Worm (Caenorhabditis elegans) whole organism, L1 larva: Measurements from ENCODE around the gene rgs-5.

Source experiments
- C16A3.4 ChIP-seq: fragments of 150-350 bp; optimal IDR thresholded peaks from 2 replicates; lab custom pipeline; 2014; ENCODE audit warnings: missing biosample characterization, missing genetic modification characterization
- F16B12.6 ChIP-seq: fragments of 150-350 bp; optimal IDR thresholded peaks from 2 replicates; lab custom pipeline; 2014; ENCODE audit warnings: missing biosample characterization, missing genetic modification characterization
- aha-1 ChIP-seq: fragments of 150-350 bp; optimal IDR thresholded peaks from 2 replicates; lab custom pipeline; 2014; ENCODE audit warnings: missing biosample characterization, missing genetic modification characterization
- alr-1 ChIP-seq: fragments of 200-800 bp; sonication (Bioruptor generic); optimal IDR thresholded peaks from 2 replicates; lab custom pipeline; 2018; ENCODE audit warnings: borderline replicate concordance, mild to moderate bottlenecking, missing genetic modification characterization, missing compliant biosample characterization
- aly-2 ChIP-seq: fragments of 150-350 bp; optimal IDR thresholded peaks from 2 replicates; lab custom pipeline; 2014; ENCODE audit warnings: missing biosample characterization, missing genetic modification characterization
- blmp-1 ChIP-seq: fragments of 150-350 bp; optimal IDR thresholded peaks from 2 replicates; lab custom pipeline; 2014; ENCODE audit warnings: missing biosample characterization, missing genetic modification characterization
- ceh-8 ChIP-seq: fragments of 200-800 bp; sonication (Bioruptor generic); optimal IDR thresholded peaks from 2 replicates; lab custom pipeline; 2018; ENCODE audit warnings: mild to moderate bottlenecking, missing genetic modification characterization, moderate library complexity, missing compliant biosample characterization
- ceh-82 ChIP-seq, 3 experiments: fragments of 150-350 bp in 1 of 3; sonication (generic microtip) in 2 of 3; optimal IDR thresholded peaks; 2 replicates each; lab custom pipeline; 2014 to 2017; ENCODE audit warnings: missing biosample characterization in 3 of 3, missing genetic modification characterization in 3 of 3
- ceh-90 ChIP-seq: sonication (generic microtip); optimal IDR thresholded peaks from 2 replicates; lab custom pipeline; 2016; ENCODE audit warnings: missing genetic modification characterization, missing compliant biosample characterization
- ces-1 ChIP-seq: fragments of 150-350 bp; optimal IDR thresholded peaks from 2 replicates; lab custom pipeline; 2014; ENCODE audit warnings: missing biosample characterization, missing genetic modification reagents, missing genetic modification characterization
- dpl-1 ChIP-seq, 3 experiments: fragments of 150-350 bp in 2 of 3; sonication (generic microtip) in 1 of 3; optimal IDR thresholded peaks; 2 replicates each; lab custom pipeline; 2014 to 2017; ENCODE audit warnings: missing biosample characterization in 3 of 3, missing genetic modification characterization in 3 of 3, missing genetic modification reagents in 3 of 3
- efl-1 ChIP-seq, 4 experiments: fragments of 150-350 bp; optimal IDR thresholded peaks in 3 of 4; peaks in 1 of 4; 1 replicate in 1 of 4; 2 replicates in 3 of 4; lab custom pipeline; 2014; ENCODE audit warnings: missing biosample characterization in 2 of 4, missing genetic modification characterization in 2 of 4, missing genetic modification reagents in 2 of 4
- egl-27 ChIP-seq, 2 experiments: fragments of 150-350 bp in 1 of 2; sonication (generic microtip); optimal IDR thresholded peaks; 3 replicates each; lab custom pipeline; 2017 to 2018; ENCODE audit warnings: missing biosample characterization in 2 of 2, missing genetic modification characterization in 2 of 2, missing genetic modification reagents in 2 of 2
- elt-2 ChIP-seq: sonication (generic microtip); optimal IDR thresholded peaks from 2 replicates; lab custom pipeline; 2016; ENCODE audit warnings: missing genetic modification characterization, mild to moderate bottlenecking, inconsistent platforms, missing compliant biosample characterization, missing genetic modification reagents
- elt-3 ChIP-seq, 6 experiments: fragments of 150-350 bp in 1 of 6; sonication (generic microtip); optimal IDR thresholded peaks; 2 replicates each; lab custom pipeline; 2017 to 2018; ENCODE audit warnings: missing biosample characterization in 6 of 6, missing genetic modification characterization in 6 of 6, inconsistent platforms in 1 of 6
- fkh-10 ChIP-seq: sonication (generic microtip); optimal IDR thresholded peaks from 2 replicates; lab custom pipeline; 2017; ENCODE audit warnings: missing biosample characterization, missing genetic modification reagents, missing genetic modification characterization
- fkh-4 ChIP-seq: sonication (generic microtip); optimal IDR thresholded peaks from 2 replicates; lab custom pipeline; 2016; ENCODE audit warnings: missing compliant biosample characterization, missing genetic modification characterization, borderline replicate concordance
- fkh-8 ChIP-seq: sonication (generic microtip); optimal IDR thresholded peaks from 2 replicates; lab custom pipeline; 2016; ENCODE audit warnings: mild to moderate bottlenecking, missing genetic modification characterization, missing compliant biosample characterization
- hlh-17 ChIP-seq: fragments of 200-800 bp; sonication (Bioruptor generic); optimal IDR thresholded peaks from 2 replicates; lab custom pipeline; 2018; ENCODE audit warnings: missing genetic modification characterization, mild to moderate bottlenecking, missing compliant biosample characterization, moderate library complexity, borderline replicate concordance
- lin-15B ChIP-seq: fragments of 150-350 bp; sonication (generic microtip); optimal IDR thresholded peaks from 3 replicates; lab custom pipeline; 2014; ENCODE audit warnings: missing biosample characterization, missing genetic modification characterization
- lin-35 ChIP-seq, 2 experiments: fragments of 150-350 bp; optimal IDR thresholded peaks; 2 replicates each; lab custom pipeline; 2014; ENCODE audit warnings: missing biosample characterization in 2 of 2, missing genetic modification characterization in 2 of 2, missing genetic modification reagents in 2 of 2
- lin-39 ChIP-seq: fragments of 150-350 bp; optimal IDR thresholded peaks from 2 replicates; lab custom pipeline; 2014; ENCODE audit warnings: missing biosample characterization, missing genetic modification reagents, missing genetic modification characterization
- lsy-2 ChIP-seq, 2 experiments: fragments of 150-350 bp; optimal IDR thresholded peaks; 2 replicates each; lab custom pipeline; 2014; ENCODE audit warnings: missing biosample characterization in 2 of 2, missing genetic modification characterization in 2 of 2
- mab-9 ChIP-seq: fragments of 200-800 bp; sonication (Bioruptor generic); IDR thresholded peaks from 2 replicates; pipeline ENCODE4 v1.3.6; 2022; ENCODE audit warnings: missing genetic modification reagents, missing genetic modification characterization, missing compliant biosample characterization
- mdl-1 ChIP-seq, 2 experiments: fragments of 150-350 bp; optimal IDR thresholded peaks; 2 replicates each; lab custom pipeline; 2014 to 2017; ENCODE audit warnings: missing biosample characterization in 2 of 2, missing genetic modification characterization in 2 of 2, inconsistent platforms in 1 of 2
- mep-1 ChIP-seq: fragments of 150-350 bp; optimal IDR thresholded peaks from 2 replicates; lab custom pipeline; 2014; ENCODE audit warnings: missing biosample characterization, missing genetic modification characterization
- nhr-19 ChIP-seq: fragments of 200-800 bp; sonication (Bioruptor generic); conservative IDR thresholded peaks from 2 replicates; pipeline ENCODE4 v1.3.6; 2022; ENCODE audit warnings: missing genetic modification characterization, missing compliant biosample characterization
- nhr-20 ChIP-seq: sonication (generic microtip); optimal IDR thresholded peaks from 2 replicates; lab custom pipeline; 2016; ENCODE audit warnings: mild to moderate bottlenecking, missing genetic modification characterization, missing compliant biosample characterization
- nhr-47 ChIP-seq: sonication (generic microtip); optimal IDR thresholded peaks from 2 replicates; lab custom pipeline; 2016; ENCODE audit warnings: mild to moderate bottlenecking, missing genetic modification characterization, moderate library complexity, missing compliant biosample characterization
- nhr-71 ChIP-seq: sonication (generic microtip); optimal IDR thresholded peaks from 2 replicates; lab custom pipeline; 2016; ENCODE audit warnings: mild to moderate bottlenecking, missing genetic modification characterization, moderate library complexity, missing compliant biosample characterization
- nhr-76 ChIP-seq: sonication (generic microtip); optimal IDR thresholded peaks from 2 replicates; lab custom pipeline; 2017; ENCODE audit warnings: missing biosample characterization, missing genetic modification characterization
- nhr-84 ChIP-seq: sonication (generic microtip); optimal IDR thresholded peaks from 2 replicates; lab custom pipeline; 2017; ENCODE audit warnings: missing biosample characterization, missing genetic modification characterization
- nhr-85 ChIP-seq: sonication (generic microtip); peaks from one replicate; lab custom pipeline; 2016; ENCODE audit warnings: missing genetic modification characterization, inconsistent platforms, missing compliant biosample characterization
- nhr-90 ChIP-seq: sonication (generic microtip); optimal IDR thresholded peaks from 2 replicates; lab custom pipeline; 2016; ENCODE audit warnings: mild to moderate bottlenecking, missing genetic modification characterization, missing compliant biosample characterization; ENCODE audit not compliant: poor library complexity
- pag-3 ChIP-seq: sonication (generic microtip); optimal IDR thresholded peaks from 2 replicates; lab custom pipeline; 2017; ENCODE audit warnings: missing genetic modification characterization, mild to moderate bottlenecking, missing compliant biosample characterization, antibody characterized with exemption, borderline replicate concordance; ENCODE audit not compliant: insufficient read depth
- rnt-1 ChIP-seq: sonication (generic microtip); optimal IDR thresholded peaks from 2 replicates; lab custom pipeline; 2016; ENCODE audit warnings: mild to moderate bottlenecking, missing genetic modification characterization, moderate library complexity, missing compliant biosample characterization
- snu-23 ChIP-seq: sonication (generic microtip); optimal IDR thresholded peaks from 2 replicates; lab custom pipeline; 2016; ENCODE audit warnings: missing genetic modification characterization, missing compliant biosample characterization
- sox-4 ChIP-seq: sonication (generic microtip); optimal IDR thresholded peaks from 2 replicates; lab custom pipeline; 2016; ENCODE audit warnings: missing genetic modification characterization, missing compliant biosample characterization
- tlp-1 ChIP-seq: fragments of 150-350 bp; optimal IDR thresholded peaks from 2 replicates; lab custom pipeline; 2014; ENCODE audit warnings: missing biosample characterization, missing genetic modification characterization
- unc-130 ChIP-seq: fragments of 150-350 bp; optimal IDR thresholded peaks from 2 replicates; lab custom pipeline; 2017; ENCODE audit warnings: missing biosample characterization, missing genetic modification characterization, inconsistent platforms
- unc-30 ChIP-seq: sonication (generic microtip); optimal IDR thresholded peaks from 2 replicates; lab custom pipeline; 2017; ENCODE audit warnings: missing biosample characterization, missing genetic modification characterization
- unc-62 ChIP-seq: fragments of 150-350 bp; optimal IDR thresholded peaks from 2 replicates; lab custom pipeline; 2014; ENCODE audit warnings: missing biosample characterization, missing genetic modification reagents, missing genetic modification characterization
- unc-98 ChIP-seq: fragments of 200-800 bp; sonication (Bioruptor generic); IDR thresholded peaks from 2 replicates; pipeline ENCODE4 v1.3.6; 2022; ENCODE audit warnings: missing genetic modification characterization, missing compliant biosample characterization
- vab-15 ChIP-seq: sonication (generic microtip); optimal IDR thresholded peaks from 2 replicates; lab custom pipeline; 2017; ENCODE audit warnings: missing genotype, mild to moderate bottlenecking, missing genetic modification characterization, missing compliant biosample characterization

rgs-5 gene

ce11 chrIII:5697963-5698730 is at the start of gene rgs-5, which contains the start of gene lgg-3:
TSS of gene rgs-5 (plus strand) at chrIII:5698555.
TSS of gene lgg-3 (minus strand) at chrIII:5698013.
- no peak for TF ChIP-seq alr-1 (tag; lab: Kevin White, UChicago)
- no peak for TF ChIP-seq sox-4 (tag; lab: Kevin White, UChicago)
- TF ChIP-seq lin-15B (tag; lab: Kevin White, UChicago): peak; percentile 18
- TF ChIP-seq unc-98: no peak
- TF ChIP-seq elt-2 (tag; lab: Kevin White, UChicago): no peak
- TF ChIP-seq mdl-1 (tag; optimal IDR thresholded peaks at IDR 0.05; lab: Kevin White, UChicago): peak in 1 of 2 experiments; percentile 8
- peak; percentile 15 for TF ChIP-seq mep-1
- TF ChIP-seq aly-2 (tag; lab: Kevin White, UChicago): no peak
- TF ChIP-seq nhr-84 (tag; lab: Kevin White, UChicago): no peak
- no peak for TF ChIP-seq nhr-47 (tag; lab: Kevin White, UChicago)
- no peak for TF ChIP-seq nhr-90 (tag; lab: Kevin White, UChicago)
- no peak for TF ChIP-seq unc-62
- no peak for TF ChIP-seq fkh-10
- no peak for TF ChIP-seq unc-30 (tag; lab: Kevin White, UChicago)
- TF ChIP-seq lin-39 (tag; lab: Kevin White, UChicago): no peak
- no peak for TF ChIP-seq hlh-17 (GFP tag; lab: Kevin White, UChicago)
- TF ChIP-seq dpl-1 (GFP tag; optimal IDR thresholded peaks at IDR 0.05; lab: Kevin White, UChicago): peak; percentile 14 to 64 (median 48)
- peak; percentile 30 for TF ChIP-seq snu-23
- no peak for TF ChIP-seq nhr-19 (GFP tag; lab: Robert Waterston, UW)
- peak; percentile 3 for TF ChIP-seq nhr-20 (tag; lab: Kevin White, UChicago)
- TF ChIP-seq aha-1 (tag; lab: Kevin White, UChicago): no peak
- peak; percentile 27 for TF ChIP-seq C16A3.4 (tag; lab: Kevin White, UChicago)
- TF ChIP-seq unc-130 (tag; lab: Kevin White, UChicago): no peak
- peak; percentile 20 for TF ChIP-seq blmp-1 (tag; lab: Kevin White, UChicago)
- no peak for TF ChIP-seq ces-1 (GFP tag; lab: Kevin White, UChicago)
- no peak for TF ChIP-seq tlp-1 (tag; lab: Kevin White, UChicago)
- TF ChIP-seq rnt-1: peak; percentile 34
- no peak for TF ChIP-seq egl-27 (tag; optimal IDR thresholded peaks at IDR 0.05; lab: Kevin White, UChicago)
- no peak for TF ChIP-seq nhr-76 (tag; lab: Kevin White, UChicago)
- peak; percentile 10 to 70 for TF ChIP-seq lin-35 (GFP tag; optimal IDR thresholded peaks at IDR 0.05; lab: Kevin White, UChicago)
- peak in 1 of 6 experiments; percentile 28 for TF ChIP-seq elt-3 (tag; optimal IDR thresholded peaks at IDR 0.05; lab: Kevin White, UChicago)
- no peak for TF ChIP-seq fkh-4 (tag; lab: Kevin White, UChicago)
- peak; percentile 17 for TF ChIP-seq nhr-85 (tag; lab: Kevin White, UChicago)
- TF ChIP-seq lsy-2 (tag; optimal IDR thresholded peaks at IDR 0.05; lab: Kevin White, UChicago): peak; percentile 30 to 62
- no peak for TF ChIP-seq pag-3 (tag; lab: Kevin White, UChicago)
- TF ChIP-seq ceh-82 (tag; optimal IDR thresholded peaks at IDR 0.05; lab: Kevin White, UChicago): peak in 1 of 3 experiments; percentile 34
- no peak for TF ChIP-seq ceh-8 (GFP tag; lab: Kevin White, UChicago)
- TF ChIP-seq nhr-71 (tag; lab: Kevin White, UChicago): peak; percentile 46
- peak; percentile 1 for TF ChIP-seq fkh-8
- TF ChIP-seq efl-1 (optimal IDR thresholded peaks at IDR 0.05; lab: Kevin White, UChicago): peak; percentile 50 to 70
- TF ChIP-seq efl-1 (GFP tag; optimal IDR thresholded peaks at IDR 0.05 in 1 of 2; lab: Kevin White, UChicago): peak; percentile 47 to 93
- no peak for TF ChIP-seq vab-15 (tag; lab: Kevin White, UChicago)
- TF ChIP-seq ceh-90: no peak
- no peak for TF ChIP-seq F16B12.6 (tag; lab: Kevin White, UChicago)
- TF ChIP-seq mab-9: no peak
- TF ChIP-seq, all 84 proteins: peak for 17
